Fruit fly (Drosophila melanogaster): ENCODE data around the gene eyg.

Gene eyg

dm6 chr3L:12414189-12414964 lies 53.4 kb downstream of the eyg start, which contains the start of gene SCaMC (continued):
- TF ChIP-seq CG15011 (GFP tag; optimal IDR thresholded peaks at IDR 0.05) (no peak), luna (GFP tag; optimal IDR thresholded peaks at IDR 0.05) (no peak), Atf6 (GFP tag; IDR thresholded peaks at IDR 0.05) (no peak), CG17802 (tag; optimal IDR thresholded peaks at IDR 0.05) (no peak), amos (GFP tag; IDR thresholded peaks at IDR 0.05; ENCODE audit: partially characterized antibody) (peak; percentile 24; the same call in 1 of the 2 replicates), tgo (GFP tag; IDR thresholded peaks at IDR 0.05) (no peak), CG11456 (GFP tag; IDR thresholded peaks at IDR 0.05) (no peak), Neu2 (GFP tag; optimal IDR thresholded peaks at IDR 0.05; ENCODE audit: borderline replicate concordance) (no peak), Hr39 (optimal IDR thresholded peaks at IDR 0.05) (no peak), br (optimal IDR thresholded peaks at IDR 0.05) (no peak), Abd-B (GFP tag; optimal IDR thresholded peaks at IDR 0.05) (peak; percentile 30), CG12744 (GFP tag; optimal IDR thresholded peaks at IDR 0.05) (no peak), tup (GFP tag; optimal IDR thresholded peaks at IDR 0.05) (no peak), Sry-δ (GFP tag; optimal IDR thresholded peaks at IDR 0.05) (peak; percentile 35), CG1603 (tag; optimal IDR thresholded peaks at IDR 0.05) (peak; percentile 68), NFAT (GFP tag; IDR thresholded peaks at IDR 0.05) (no peak), kni (GFP tag; optimal IDR thresholded peaks at IDR 0.05) (no peak), stwl (tag; optimal IDR thresholded peaks at IDR 0.05) (peak; percentile 85), slp2 (GFP tag; optimal IDR thresholded peaks at IDR 0.05) (no peak), CG13296 (GFP tag; optimal IDR thresholded peaks at IDR 0.05) (no peak), CG14441 (GFP tag; IDR thresholded peaks at IDR 0.05) (no peak), Hey (tag; optimal IDR thresholded peaks at IDR 0.05) (no peak), cwo (GFP tag; optimal IDR thresholded peaks at IDR 0.05) (no peak), ara (GFP tag; IDR thresholded peaks at IDR 0.05) (no peak), TFAM (GFP tag; optimal IDR thresholded peaks at IDR 0.05) (no peak), Taf1 (GFP tag; IDR thresholded peaks at IDR 0.05) (no peak), row (GFP tag; IDR thresholded peaks at IDR 0.05) (peak; percentile 31; the same call in 1 of the 3 replicates), CG12299 (tag; optimal IDR thresholded peaks at IDR 0.05) (no peak), H2.0 (GFP tag; IDR thresholded peaks at IDR 0.05) (no peak), CG9817 (tag; optimal IDR thresholded peaks at IDR 0.05) (no peak), kay (GFP tag; optimal IDR thresholded peaks at IDR 0.05) (no peak), dmrt11E (tag; optimal IDR thresholded peaks at IDR 0.05) (no peak), CG10267 (tag; optimal IDR thresholded peaks at IDR 0.05) (peak; percentile 61), ftz-f1 (GFP tag; optimal IDR thresholded peaks at IDR 0.05) (no peak), CG1647 (GFP tag; optimal IDR thresholded peaks at IDR 0.05) (no peak), Rfx (GFP tag; IDR thresholded peaks at IDR 0.05) (0 out of 2 replicates have a peak, but pooled peaks have one; percentile 33), salm (tag; optimal IDR thresholded peaks at IDR 0.05) (no peak), Scr (GFP tag; IDR thresholded peaks at IDR 0.05; ENCODE audit: partially characterized antibody) (no peak), CG9932 (GFP tag; IDR thresholded peaks at IDR 0.05) (no peak), CG32767 (GFP tag; IDR thresholded peaks at IDR 0.05) (no peak), NC2α (GFP tag; optimal IDR thresholded peaks at IDR 0.05) (no peak), crp (GFP tag; optimal IDR thresholded peaks at IDR 0.05) (no peak), fru (optimal IDR thresholded peaks at IDR 0.05) (no peak), Camta (GFP tag; optimal IDR thresholded peaks at IDR 0.05) (no peak), chn (GFP tag; optimal IDR thresholded peaks at IDR 0.05) (no peak), CG13624 (GFP tag; optimal IDR thresholded peaks at IDR 0.05) (peak; percentile 14), CG12104 (GFP tag; optimal IDR thresholded peaks at IDR 0.05) (no peak), sd (tag; optimal IDR thresholded peaks at IDR 0.05) (peak; percentile 87), lab (GFP tag; optimal IDR thresholded peaks at IDR 0.05) (no peak), zen2 (GFP tag; IDR thresholded peaks at IDR 0.05; ENCODE audit: partially characterized antibody) (no peak), Sin3A (optimal IDR thresholded peaks at IDR 0.05) (peak; percentile 20), yki (optimal IDR thresholded peaks at IDR 0.05) (no peak)
